Fruit fly (Drosophila melanogaster) whole organism, embryonic: Measurements from ENCODE around the gene Lmpt.
A peak's percentile ranks its signal among the peaks of the same experiment; 100 is the strongest.

ENCODE experiments used
- ATbp ChIP-seq: fragments of 200-800 bp; sonication (Bioruptor generic); optimal IDR thresholded peaks from 2 replicates; lab custom pipeline; 2017; ENCODE audit warnings: missing biosample characterization, mild to moderate bottlenecking, missing genetic modification characterization, missing genetic modification reagents
- CG10959 ChIP-seq: fragments of 200-800 bp; sonication (Bioruptor generic); IDR thresholded peaks from 2 replicates; pipeline ENCODE4 v1.3.6; 2022; ENCODE audit warnings: missing biosample characterization, missing genetic modification characterization
- CG10979 ChIP-seq: fragments of 200-800 bp; sonication (Bioruptor generic); optimal IDR thresholded peaks from 2 replicates; lab custom pipeline; 2018; ENCODE audit warnings: missing biosample characterization, mild to moderate bottlenecking, missing genetic modification characterization, moderate library complexity
- CG11085 ChIP-seq: fragments of 200-800 bp; sonication (Bioruptor generic); IDR thresholded peaks from 2 replicates; pipeline ENCODE4 v1.3.6; 2022; ENCODE audit warnings: missing biosample characterization, missing genetic modification characterization
- CG11456 ChIP-seq: fragments of 200-800 bp; sonication (Bioruptor generic); IDR thresholded peaks from 3 replicates; pipeline ENCODE4 v1.3.6; 2022; ENCODE audit warnings: missing biosample characterization, missing genetic modification characterization
- CG12104 ChIP-seq: fragments of 200-800 bp; sonication (Bioruptor generic); optimal IDR thresholded peaks from 3 replicates; lab custom pipeline; 2016; ENCODE audit warnings: missing biosample characterization, missing genetic modification characterization
- CG12219 ChIP-seq: fragments of 200-800 bp; sonication (Bioruptor generic); optimal IDR thresholded peaks from 3 replicates; lab custom pipeline; 2018; ENCODE audit warnings: missing biosample characterization, mild to moderate bottlenecking, missing genetic modification characterization
- CG1233 ChIP-seq: fragments of 200-800 bp; sonication (Bioruptor generic); optimal IDR thresholded peaks from 4 replicates; lab custom pipeline; 2018; ENCODE audit warnings: missing biosample characterization, mild to moderate bottlenecking, missing genetic modification characterization
- CG13775 ChIP-seq: fragments of 200-800 bp; sonication (Bioruptor generic); optimal IDR thresholded peaks from 3 replicates; lab custom pipeline; 2017; ENCODE audit warnings: missing biosample characterization, mild to moderate bottlenecking, missing genetic modification characterization
- CG15479 ChIP-seq: fragments of 200-800 bp; sonication (Bioruptor generic); optimal IDR thresholded peaks from 3 replicates; lab custom pipeline; 2019; ENCODE audit warnings: missing biosample characterization, mild to moderate bottlenecking, missing genetic modification characterization, moderate library complexity
- CG15514 ChIP-seq: fragments of 200-800 bp; sonication (Bioruptor generic); optimal IDR thresholded peaks from 3 replicates; lab custom pipeline; 2017; ENCODE audit warnings: missing biosample characterization, missing genetic modification characterization, mild to moderate bottlenecking, moderate library complexity, missing genetic modification reagents
- CG17328 ChIP-seq: fragments of 200-800 bp; sonication (Bioruptor generic); IDR thresholded peaks from 2 replicates; pipeline ENCODE4 v1.3.6; 2022; ENCODE audit warnings: missing biosample characterization, missing genetic modification characterization
- CG17612 ChIP-seq: fragments of 200-800 bp; sonication (Bioruptor generic); IDR thresholded peaks from 2 replicates; pipeline ENCODE4 v1.3.6; 2022; ENCODE audit warnings: missing biosample characterization, missing genetic modification characterization
- CG31365 ChIP-seq: fragments of 200-800 bp; sonication (Bioruptor generic); optimal IDR thresholded peaks from 2 replicates; lab custom pipeline; 2018; ENCODE audit warnings: missing biosample characterization, mild to moderate bottlenecking, missing genetic modification characterization
- CG31388 ChIP-seq: fragments of 200-800 bp; sonication (Bioruptor generic); optimal IDR thresholded peaks from 2 replicates; lab custom pipeline; 2016; ENCODE audit warnings: missing biosample characterization, missing genetic modification characterization
- CG32767 ChIP-seq: fragments of 200-800 bp; sonication (Bioruptor generic); IDR thresholded peaks from 2 replicates; pipeline ENCODE4 v1.3.6; 2022; ENCODE audit warnings: missing biosample characterization, missing genetic modification characterization
- CG33557 ChIP-seq: fragments of 200-800 bp; sonication (Bioruptor generic); optimal IDR thresholded peaks from 2 replicates; lab custom pipeline; 2019; ENCODE audit warnings: missing biosample characterization, mild to moderate bottlenecking, missing genetic modification characterization, moderate library complexity
- CG6791 ChIP-seq: fragments of 200-800 bp; sonication (Bioruptor generic); IDR thresholded peaks from 3 replicates; pipeline ENCODE4 v1.3.6; 2022; ENCODE audit warnings: missing biosample characterization, missing genetic modification characterization; ENCODE audit not compliant: partially characterized antibody
- CG7271 ChIP-seq: fragments of 200-800 bp; sonication (Bioruptor generic); optimal IDR thresholded peaks from 2 replicates; lab custom pipeline; 2018; ENCODE audit warnings: missing biosample characterization, mild to moderate bottlenecking, missing genetic modification characterization, moderate library complexity
- CG7963 ChIP-seq: fragments of 200-800 bp; sonication (Bioruptor generic); IDR thresholded peaks from 3 replicates; pipeline ENCODE4 v1.3.6; 2022; ENCODE audit warnings: missing biosample characterization, missing genetic modification characterization; ENCODE audit not compliant: partially characterized antibody
- CG8290 ChIP-seq, 3 experiments: fragments of 200-800 bp; sonication (Bioruptor generic); optimal IDR thresholded peaks; 2 replicates each; lab custom pipeline; 2016 to 2019; ENCODE audit warnings: missing biosample characterization in 3 of 3, missing genetic modification characterization in 3 of 3, mild to moderate bottlenecking in 2 of 3, moderate library complexity in 1 of 3
- D19A ChIP-seq: fragments of 200-800 bp; optimal IDR thresholded peaks from 3 replicates; lab custom pipeline; 2019; ENCODE audit warnings: missing biosample characterization, mild to moderate bottlenecking, missing genetic modification characterization, moderate library complexity
- Dek ChIP-seq: fragments of 200-800 bp; sonication (Bioruptor generic); optimal IDR thresholded peaks from 3 replicates; lab custom pipeline; 2019; ENCODE audit warnings: missing biosample characterization, mild to moderate bottlenecking, missing genetic modification characterization, moderate library complexity
- Fer1 ChIP-seq: fragments of 200-800 bp; sonication (Bioruptor generic); optimal IDR thresholded peaks from 2 replicates; lab custom pipeline; 2017; ENCODE audit warnings: missing biosample characterization, mild to moderate bottlenecking, missing genetic modification characterization
- Myb ChIP-seq: fragments of 200-800 bp; sonication (Bioruptor generic); optimal IDR thresholded peaks from 2 replicates; lab custom pipeline; 2016; ENCODE audit warnings: missing biosample characterization, missing genetic modification characterization
- Neu2 ChIP-seq: fragments of 200-800 bp; sonication (Bioruptor generic); optimal IDR thresholded peaks from 3 replicates; lab custom pipeline; 2016; ENCODE audit warnings: missing biosample characterization, missing genetic modification characterization, borderline replicate concordance
- Oaz ChIP-seq: fragments of 200-800 bp; sonication (Bioruptor generic); IDR thresholded peaks from 2 replicates; pipeline ENCODE4 v1.3.6; 2022; ENCODE audit warnings: missing biosample characterization, missing genetic modification characterization
- bab2 ChIP-seq: fragments of 200-800 bp; sonication (Bioruptor generic); optimal IDR thresholded peaks from 2 replicates; lab custom pipeline; 2016; ENCODE audit warnings: missing biosample characterization, missing genetic modification characterization
- croc ChIP-seq: fragments of 200-800 bp; sonication (Bioruptor generic); conservative IDR thresholded peaks from 3 replicates; pipeline ENCODE4 v1.3.6; 2022; ENCODE audit warnings: missing biosample characterization, missing genetic modification characterization
- disco-r ChIP-seq: fragments of 200-800 bp; sonication (Bioruptor generic); optimal IDR thresholded peaks from 2 replicates; lab custom pipeline; 2016; ENCODE audit warnings: missing biosample characterization, missing genetic modification characterization
- dysf ChIP-seq: fragments of 200-800 bp; sonication (Bioruptor generic); IDR thresholded peaks from 3 replicates; pipeline ENCODE4 v1.3.6; 2022; ENCODE audit warnings: missing biosample characterization, missing genetic modification characterization
- fd96Cb ChIP-seq: fragments of 200-800 bp; sonication (Bioruptor generic); optimal IDR thresholded peaks from 2 replicates; lab custom pipeline; 2018; ENCODE audit warnings: missing biosample characterization, mild to moderate bottlenecking, missing genetic modification characterization, moderate library complexity
- fru ChIP-seq: fragments of >200 bp; optimal IDR thresholded peaks from 2 replicates; lab custom pipeline; 2017
- gcm ChIP-seq: fragments of 200-800 bp; sonication (Bioruptor generic); optimal IDR thresholded peaks from 2 replicates; lab custom pipeline; 2019; ENCODE audit warnings: missing biosample characterization, mild to moderate bottlenecking, missing genetic modification characterization, moderate library complexity
- gsb-n ChIP-seq: fragments of 200-800 bp; sonication (Bioruptor generic); optimal IDR thresholded peaks from 3 replicates; lab custom pipeline; 2018; ENCODE audit warnings: missing biosample characterization, mild to moderate bottlenecking, missing genetic modification characterization
- h ChIP-seq: fragments of >200 bp; optimal IDR thresholded peaks from 2 replicates; lab custom pipeline; 2017
- jigr1 ChIP-seq: fragments of 200-800 bp; sonication (Bioruptor generic); IDR thresholded peaks from 3 replicates; pipeline ENCODE4 v1.3.6; 2022; ENCODE audit warnings: missing biosample characterization, missing genetic modification characterization
- jing ChIP-seq: fragments of 200-800 bp; sonication (Bioruptor generic); optimal IDR thresholded peaks from 2 replicates; lab custom pipeline; 2018; ENCODE audit warnings: missing biosample characterization, mild to moderate bottlenecking, missing genetic modification characterization
- kni ChIP-seq: fragments of 200-800 bp; sonication (Bioruptor generic); optimal IDR thresholded peaks from 3 replicates; lab custom pipeline; 2017; ENCODE audit warnings: mild to moderate bottlenecking, missing biosample characterization, missing genetic modification reagents, missing genetic modification characterization
- lbe ChIP-seq: fragments of 200-800 bp; sonication (Bioruptor generic); optimal IDR thresholded peaks from 2 replicates; lab custom pipeline; 2016; ENCODE audit warnings: missing biosample characterization, mild to moderate bottlenecking, missing genetic modification characterization
- lilli ChIP-seq: fragments of 200-800 bp; sonication (Bioruptor generic); optimal IDR thresholded peaks from 3 replicates; lab custom pipeline; 2016; ENCODE audit warnings: missing biosample characterization, missing genetic modification characterization
- maf-S ChIP-seq: fragments of 200-800 bp; sonication (Bioruptor generic); optimal IDR thresholded peaks from 2 replicates; lab custom pipeline; 2016; ENCODE audit warnings: missing biosample characterization, missing genetic modification characterization
- nerfin-1 ChIP-seq: fragments of 200-800 bp; sonication (Bioruptor generic); optimal IDR thresholded peaks from 3 replicates; lab custom pipeline; 2019; ENCODE audit warnings: missing biosample characterization, mild to moderate bottlenecking, missing genetic modification characterization, moderate library complexity
- p53 ChIP-seq: fragments of 200-800 bp; sonication (Bioruptor generic); optimal IDR thresholded peaks from 2 replicates; lab custom pipeline; 2016; ENCODE audit warnings: missing biosample characterization, missing genetic modification characterization
- repo ChIP-seq: fragments of 200-800 bp; sonication (Bioruptor generic); optimal IDR thresholded peaks from 2 replicates; lab custom pipeline; 2016; ENCODE audit warnings: missing biosample characterization, missing genetic modification characterization
- scrt ChIP-seq: fragments of 200-800 bp; sonication (Bioruptor generic); optimal IDR thresholded peaks from 2 replicates; lab custom pipeline; 2018; ENCODE audit warnings: missing biosample characterization, mild to moderate bottlenecking, missing genetic modification characterization, moderate library complexity
- sens-2 ChIP-seq: fragments of 200-800 bp; sonication (Bioruptor generic); IDR thresholded peaks from 2 replicates; pipeline ENCODE4 v1.3.6; 2022; ENCODE audit warnings: missing biosample characterization, missing genetic modification characterization
- slou ChIP-seq: fragments of 200-800 bp; sonication (Bioruptor generic); optimal IDR thresholded peaks from 3 replicates; lab custom pipeline; 2016; ENCODE audit warnings: missing biosample characterization, missing genetic modification characterization
- sr ChIP-seq: fragments of 200-800 bp; sonication (Bioruptor generic); IDR thresholded peaks from 3 replicates; pipeline ENCODE4 v1.3.6; 2022; ENCODE audit warnings: missing biosample characterization, missing genetic modification characterization
- tna ChIP-seq: fragments of 200-800 bp; sonication (Bioruptor generic); IDR thresholded peaks from 2 replicates; pipeline ENCODE4 v1.3.6; 2022; ENCODE audit warnings: missing biosample characterization, missing genetic modification characterization; ENCODE audit not compliant: partially characterized antibody
- trem ChIP-seq: fragments of 200-800 bp; optimal IDR thresholded peaks from 3 replicates; lab custom pipeline; 2019; ENCODE audit warnings: missing biosample characterization, mild to moderate bottlenecking, missing genetic modification characterization, moderate library complexity
- tup ChIP-seq: fragments of 200-800 bp; sonication (Bioruptor generic); optimal IDR thresholded peaks from 2 replicates; lab custom pipeline; 2016; ENCODE audit warnings: missing biosample characterization, mild to moderate bottlenecking, missing genetic modification characterization, moderate library complexity

Lmpt gene

DNA sequence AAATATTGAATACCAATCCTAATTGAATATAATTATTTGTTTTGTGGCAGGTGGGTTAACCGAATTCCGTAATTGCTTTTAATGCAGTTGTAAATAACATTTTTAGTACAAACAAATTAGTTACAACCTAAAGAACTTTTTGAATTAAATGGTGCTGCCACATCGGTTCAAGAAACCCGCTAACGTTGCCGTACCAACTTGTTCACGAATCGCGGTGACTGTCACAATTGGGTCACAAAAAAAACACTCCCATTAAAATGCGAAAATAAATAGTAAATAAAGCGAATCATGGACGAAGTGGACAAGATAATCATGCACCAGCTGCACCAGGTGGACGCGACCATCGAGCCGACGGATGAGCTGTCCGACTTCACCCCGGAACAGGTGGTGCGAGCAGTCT is 2.1 kb upstream of the Lmpt start, which contains the start of gene CG9951 (continued):
- no peak for TF ChIP-seq CG33557 (GFP tag; lab: Kevin White, UChicago)
- no peak for TF ChIP-seq CG10979
- no peak for TF ChIP-seq CG11085 (GFP tag; lab: Robert Waterston, UW)
- TF ChIP-seq lbe (GFP tag; lab: Kevin White, UChicago), result no peak
- no peak for TF ChIP-seq CG32767 (GFP tag; lab: Robert Waterston, UW)
- no peak for TF ChIP-seq CG10959
- TF ChIP-seq tna (GFP tag; lab: Robert Waterston, UW), result no peak
- TF ChIP-seq croc (GFP tag; lab: Robert Waterston, UW), result no peak
- TF ChIP-seq CG7271 (tag; lab: Kevin White, UChicago), result no peak
- no peak for TF ChIP-seq gsb-n
- TF ChIP-seq p53, result no peak
- no peak for TF ChIP-seq repo (GFP tag; lab: Kevin White, UChicago)
- TF ChIP-seq CG17612, result no peak
- TF ChIP-seq fd96Cb, result no peak
- TF ChIP-seq ATbp (GFP tag; lab: Kevin White, UChicago), result no peak
- TF ChIP-seq jigr1 (GFP tag; lab: Robert Waterston, UW), result no peak
- no peak for TF ChIP-seq D19A (tag; lab: Kevin White, UChicago)
- TF ChIP-seq CG31388 (GFP tag; lab: Kevin White, UChicago), result no peak
- no peak for TF ChIP-seq CG31365 (tag; lab: Kevin White, UChicago)
- TF ChIP-seq lilli (GFP tag; lab: Kevin White, UChicago), result no peak
- TF ChIP-seq dysf (GFP tag; lab: Robert Waterston, UW), result no peak
- no peak for TF ChIP-seq CG7963 (GFP tag; lab: Robert Waterston, UW)
- TF ChIP-seq CG12219, result no peak
- TF ChIP-seq disco-r, result no peak
- no peak for TF ChIP-seq CG13775
- no peak for TF ChIP-seq slou (GFP tag; lab: Kevin White, UChicago)
- no peak for TF ChIP-seq scrt (GFP tag; lab: Kevin White, UChicago)
- TF ChIP-seq CG8290 (GFP tag; optimal IDR thresholded peaks at IDR 0.05; lab: Kevin White, UChicago), result no peak
- no peak for TF ChIP-seq CG8290 (tag; optimal IDR thresholded peaks at IDR 0.05; lab: Kevin White, UChicago)
- TF ChIP-seq Myb (GFP tag; lab: Kevin White, UChicago), result peak; percentile 69
- TF ChIP-seq Dek (tag; lab: Kevin White, UChicago), result no peak
- no peak for TF ChIP-seq tup (GFP tag; lab: Kevin White, UChicago)
- TF ChIP-seq CG15514 (GFP tag; lab: Kevin White, UChicago), result peak; percentile 17
- peak; percentile 22 for TF ChIP-seq trem (tag; lab: Kevin White, UChicago)
- no peak for TF ChIP-seq CG17328
- no peak for TF ChIP-seq Fer1
- TF ChIP-seq sr, result no peak
- no peak for TF ChIP-seq CG6791 (GFP tag; lab: Robert Waterston, UW)
- no peak for TF ChIP-seq h (lab: Kevin White, UChicago)
- no peak for TF ChIP-seq bab2
- no peak for TF ChIP-seq CG15479 (GFP tag; lab: Kevin White, UChicago)
- TF ChIP-seq CG11456 (GFP tag; lab: Robert Waterston, UW), result no peak
- no peak for TF ChIP-seq sens-2 (GFP tag; lab: Robert Waterston, UW)
- TF ChIP-seq CG1233 (GFP tag; lab: Kevin White, UChicago), result no peak
- no peak for TF ChIP-seq CG12104 (GFP tag; lab: Kevin White, UChicago)
- no peak for TF ChIP-seq kni
- no peak for TF ChIP-seq nerfin-1
- TF ChIP-seq jing (GFP tag; lab: Kevin White, UChicago), result no peak
- TF ChIP-seq Oaz (GFP tag; lab: Robert Waterston, UW), result no peak
- TF ChIP-seq Neu2 (GFP tag; lab: Kevin White, UChicago), result no peak
- TF ChIP-seq gcm (GFP tag; lab: Kevin White, UChicago), result no peak
- no peak for TF ChIP-seq fru (lab: Kevin White, UChicago)
- TF ChIP-seq maf-S (GFP tag; lab: Kevin White, UChicago), result no peak
